Fruit fly (Drosophila melanogaster) whole organism, adult: ENCODE measurements around the gene mRpL4.

ENCODE experiments used
- CG12768 ChIP-seq: fragments of 200-800 bp; sonication (Bioruptor generic); optimal IDR thresholded peaks from 2 replicates; lab custom pipeline; 2017; ENCODE audit warnings: missing biosample characterization, missing genetic modification characterization, mild to moderate bottlenecking, moderate library complexity, missing genetic modification reagents
- CG14711 ChIP-seq: fragments of 200-800 bp; sonication (Bioruptor generic); optimal IDR thresholded peaks from 2 replicates; lab custom pipeline; 2018; ENCODE audit warnings: missing biosample characterization, mild to moderate bottlenecking, missing genetic modification characterization, moderate library complexity
- CG33017 ChIP-seq: fragments of 200-800 bp; sonication (Bioruptor generic); optimal IDR thresholded peaks from 2 replicates; lab custom pipeline; 2018; ENCODE audit warnings: missing biosample characterization, mild to moderate bottlenecking, missing genetic modification characterization, moderate library complexity
- CG5204 ChIP-seq: fragments of 200-800 bp; sonication (Bioruptor generic); optimal IDR thresholded peaks from 2 replicates; lab custom pipeline; 2016; ENCODE audit warnings: missing biosample characterization, missing genetic modification characterization
- Clk ChIP-seq: fragments of 200-800 bp; sonication (Bioruptor generic); optimal IDR thresholded peaks from 2 replicates; lab custom pipeline; 2017; ENCODE audit warnings: missing biosample characterization, missing genetic modification characterization
- Crg-1 ChIP-seq: fragments of 200-800 bp; sonication (Bioruptor generic); optimal IDR thresholded peaks from 2 replicates; lab custom pipeline; 2016; ENCODE audit warnings: missing biosample characterization, missing genetic modification characterization
- Hr96 ChIP-seq: fragments of 200-800 bp; sonication (Bioruptor generic); optimal IDR thresholded peaks from 2 replicates; lab custom pipeline; 2016; ENCODE audit warnings: missing biosample characterization, missing genetic modification characterization
- bab1 ChIP-seq: fragments of 200-800 bp; sonication (Bioruptor generic); optimal IDR thresholded peaks from 3 replicates; lab custom pipeline; 2019; ENCODE audit warnings: missing biosample characterization, mild to moderate bottlenecking, missing genetic modification characterization, moderate library complexity
- kay ChIP-seq: fragments of 200-800 bp; sonication (Bioruptor generic); peaks from one replicate; lab custom pipeline; 2016; ENCODE audit warnings: missing biosample characterization, missing genetic modification characterization, borderline replicate concordance
- ovo ChIP-seq: fragments of 200-800 bp; sonication (Bioruptor generic); optimal IDR thresholded peaks from 2 replicates; lab custom pipeline; 2016; ENCODE audit warnings: missing biosample characterization, missing genetic modification characterization

DNA sequence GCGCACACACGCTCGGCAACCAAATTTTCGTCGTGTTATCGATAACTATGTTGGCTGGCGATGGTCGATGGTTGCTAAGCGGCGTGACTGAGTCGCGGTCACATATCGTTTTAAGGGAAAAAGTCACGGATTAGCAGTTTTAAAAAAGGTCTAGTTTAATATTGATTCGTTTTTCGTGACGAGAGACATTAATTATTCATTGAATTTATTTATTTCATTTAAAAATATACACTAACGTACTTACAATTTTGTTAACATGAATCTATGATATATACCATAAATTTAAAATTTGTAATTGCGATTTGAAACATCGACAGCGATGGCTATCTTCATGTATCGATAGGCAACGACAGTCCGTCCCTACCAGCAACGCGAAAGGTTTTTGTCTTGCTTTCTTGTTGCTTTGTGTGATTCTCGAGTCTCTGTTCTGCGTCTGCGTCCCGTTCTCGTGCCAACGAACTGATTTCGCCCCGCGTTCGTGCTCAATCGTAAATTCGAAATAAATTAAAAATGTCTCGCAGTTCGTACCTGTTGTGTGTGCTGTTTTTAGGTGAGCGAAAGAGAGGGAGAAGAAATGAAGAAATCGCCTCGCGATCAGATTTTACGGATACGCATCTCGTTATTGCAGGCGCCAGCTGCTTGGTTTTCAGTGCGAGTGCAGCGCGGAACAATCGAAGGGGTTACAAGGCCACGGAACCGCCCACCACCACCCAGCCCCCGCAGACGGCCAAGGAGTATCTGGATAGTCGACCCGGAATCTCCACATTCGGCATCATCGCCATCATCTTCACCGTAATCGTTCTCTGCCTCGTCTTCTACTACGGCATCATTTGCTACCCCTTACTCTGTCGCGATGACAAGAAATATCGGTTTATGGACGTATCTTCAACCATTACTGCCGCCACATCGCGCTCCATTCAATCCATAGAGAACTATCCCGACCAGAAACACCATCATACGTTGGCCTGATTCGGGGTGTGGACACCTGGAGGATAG, 24.0 kb upstream of the mRpL4 start, which contains the start of the genes Hyls1, chif and CG4455:
- no peak for TF ChIP-seq CG33017 (tag; lab: Kevin White, UChicago)
- no peak for TF ChIP-seq Clk
- no peak for TF ChIP-seq Hr96 (GFP tag; lab: Kevin White, UChicago)
- TF ChIP-seq CG5204: no peak
- no peak for TF ChIP-seq ovo (GFP tag; lab: Kevin White, UChicago)
- TF ChIP-seq Crg-1 (GFP tag; lab: Kevin White, UChicago): peak; percentile 39
- TF ChIP-seq CG12768 (GFP tag; lab: Kevin White, UChicago): peak; percentile 30
- TF ChIP-seq kay: peak; percentile 91
- no peak for TF ChIP-seq bab1
- TF ChIP-seq CG14711 (tag; lab: Kevin White, UChicago): no peak
